Fruit fly (Drosophila melanogaster) whole organism, wandering third instar larva: Measurements from ENCODE around the gene GNBP1.

Source experiments
- CG32264 ChIP-seq: fragments of 200-800 bp; sonication (Bioruptor generic); optimal IDR thresholded peaks from 2 replicates; lab custom pipeline; 2016; ENCODE audit warnings: missing biosample characterization, missing genetic modification characterization
- CG9705 ChIP-seq: fragments of 200-800 bp; sonication (Bioruptor generic); optimal IDR thresholded peaks from 2 replicates; lab custom pipeline; 2018; ENCODE audit warnings: missing biosample characterization, mild to moderate bottlenecking, missing genetic modification characterization
- CrebA ChIP-seq: fragments of 200-800 bp; sonication (Bioruptor generic); optimal IDR thresholded peaks from 2 replicates; lab custom pipeline; 2016; ENCODE audit warnings: missing biosample characterization, mild to moderate bottlenecking, missing genetic modification characterization, borderline replicate concordance
- Dfd ChIP-seq: fragments of >200 bp; optimal IDR thresholded peaks from 2 replicates; lab custom pipeline; 2017; ENCODE audit warnings: missing biosample characterization, missing genetic modification characterization
- dmrt93B ChIP-seq: fragments of 200-800 bp; sonication (Bioruptor generic); optimal IDR thresholded peaks from 2 replicates; lab custom pipeline; 2018; ENCODE audit warnings: missing biosample characterization, mild to moderate bottlenecking, missing genetic modification characterization
- dsf ChIP-seq: sonication (Bioruptor generic); optimal IDR thresholded peaks from 2 replicates; lab custom pipeline; 2016; ENCODE audit warnings: missing biosample characterization, missing genetic modification characterization, borderline replicate concordance
- jim ChIP-seq: fragments of 175-275, 200-325 bp; sonication (Bioruptor generic); optimal IDR thresholded peaks from 2 replicates; lab custom pipeline; 2016; ENCODE audit warnings: missing biosample characterization, mild to moderate bottlenecking, missing genetic modification characterization
- lola ChIP-seq: fragments of >200 bp; optimal IDR thresholded peaks from 2 replicates; lab custom pipeline; 2017; ENCODE audit warnings: missing biosample characterization, missing genetic modification characterization
- psq ChIP-seq: fragments of 200-800 bp; sonication (Bioruptor generic); optimal IDR thresholded peaks from 3 replicates; lab custom pipeline; 2017; ENCODE audit warnings: missing biosample characterization, mild to moderate bottlenecking, missing genetic modification characterization, moderate library complexity
- usp ChIP-seq: fragments of >200 bp; optimal IDR thresholded peaks from 2 replicates; lab custom pipeline; 2017; ENCODE audit warnings: missing biosample characterization, missing genetic modification characterization

DNA sequence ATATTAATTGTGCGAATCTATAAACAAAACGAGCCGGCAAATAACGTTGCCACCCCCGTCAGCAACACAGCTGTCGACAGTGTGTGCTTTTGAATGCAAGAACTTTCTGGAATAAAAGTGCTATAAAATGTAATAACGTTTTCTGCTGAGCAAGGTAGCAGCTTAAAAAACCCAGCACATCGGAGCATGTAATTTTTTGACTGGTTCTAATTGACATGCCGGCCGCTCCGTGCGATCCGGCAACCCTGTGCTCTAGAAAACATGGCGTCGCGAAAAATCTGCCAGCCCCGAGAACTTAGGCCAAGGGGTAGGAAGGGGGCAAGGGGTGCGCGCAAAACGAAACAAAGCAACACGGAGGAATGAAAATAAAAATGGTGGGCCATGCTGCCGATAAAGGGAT lies 3.4 kb upstream of the GNBP1 start:
- TF ChIP-seq CG32264 (GFP tag; lab: Kevin White, UChicago) (peak; percentile 25), jim (no peak), CrebA (GFP tag; lab: Kevin White, UChicago) (no peak), Dfd (GFP tag; lab: Kevin White, UChicago) (no peak), lola (GFP tag; lab: Kevin White, UChicago) (no peak), CG9705 (GFP tag; lab: Kevin White, UChicago) (peak; percentile 41), dsf (no peak), usp (GFP tag; lab: Kevin White, UChicago) (no peak), dmrt93B (no peak), psq (GFP tag; lab: Kevin White, UChicago) (peak; percentile 68)
